Fruit fly (Drosophila melanogaster): ENCODE results near the gene ex.

The ex gene

DNA sequence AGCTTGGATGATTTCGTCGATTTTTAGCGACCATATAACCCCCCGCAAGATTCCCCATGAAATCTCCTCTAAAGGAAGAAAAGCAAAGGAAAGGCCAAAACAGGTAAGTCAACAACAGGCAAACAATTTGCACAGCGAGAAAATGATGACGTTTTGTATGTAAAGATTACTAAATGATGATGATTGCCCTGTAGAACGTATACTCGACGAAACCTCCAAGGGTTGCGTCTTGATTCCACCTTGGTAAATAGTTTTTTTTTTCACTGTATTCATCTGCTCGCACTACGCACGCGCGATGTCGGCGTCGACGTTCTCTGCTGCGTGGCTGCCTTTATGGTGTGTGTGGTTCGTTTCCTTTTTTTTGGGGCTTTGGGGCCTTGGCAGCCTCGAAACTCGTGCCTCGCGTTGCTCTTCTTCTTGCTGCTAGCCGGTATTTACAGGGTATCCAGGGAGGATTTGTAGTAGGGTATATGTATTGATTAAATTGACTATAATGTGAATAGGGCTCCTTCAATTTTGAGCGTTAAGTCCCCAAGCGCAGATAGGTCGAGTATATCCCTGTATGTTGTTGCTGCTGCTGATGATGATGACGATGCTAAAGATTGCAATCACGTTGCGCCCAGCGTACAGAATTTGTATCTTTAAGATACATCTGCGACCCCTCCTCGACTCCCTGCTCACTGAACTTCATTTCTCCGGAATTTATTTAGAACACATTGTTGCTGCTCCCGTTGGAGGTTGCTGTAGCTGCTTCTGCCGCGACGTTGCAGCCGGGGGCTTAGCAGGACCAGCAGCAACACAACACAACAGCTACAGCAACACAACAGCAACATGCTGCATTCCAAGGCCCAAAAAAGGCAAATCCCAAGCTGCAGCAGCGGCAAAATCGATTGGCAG, 3.4 kb upstream of the ex start (continued):
- TF ChIP-seq Stat92E (GFP tag; optimal IDR thresholded peaks at IDR 0.05) (no peak), bsh (GFP tag; optimal IDR thresholded peaks at IDR 0.05) (peak; percentile 30 to 74), CG10543 (GFP tag; optimal IDR thresholded peaks at IDR 0.05) (no peak), CG3065 (GFP tag; optimal IDR thresholded peaks at IDR 0.05) (no peak), CG7786 (GFP tag; optimal IDR thresholded peaks at IDR 0.05) (peak; percentile 43), nom (GFP tag; optimal IDR thresholded peaks at IDR 0.05) (peak; percentile 94), Dad (GFP tag; optimal IDR thresholded peaks at IDR 0.05) (no peak), Dref (GFP tag; IDR thresholded peaks at IDR 0.05) (no peak), CG10654 (GFP tag; optimal IDR thresholded peaks at IDR 0.05) (no peak), Pdp1 (GFP tag; optimal IDR thresholded peaks at IDR 0.05) (peak in 1 of 2 experiments; percentile 13), corto (GFP tag; optimal IDR thresholded peaks at IDR 0.05) (peak; percentile 92), CG2712 (tag; optimal IDR thresholded peaks at IDR 0.05) (peak; percentile 6), prd (optimal IDR thresholded peaks at IDR 0.05) (no peak), prd (GFP tag; IDR thresholded peaks at IDR 0.05) (peak; percentile 62), CG3407 (GFP tag; optimal IDR thresholded peaks at IDR 0.05) (no peak), slou (GFP tag; optimal IDR thresholded peaks at IDR 0.05) (no peak), CG1832 (GFP tag; optimal IDR thresholded peaks at IDR 0.05) (no peak), odd (GFP tag; optimal IDR thresholded peaks at IDR 0.05) (no peak), Ptx1 (GFP tag; IDR thresholded peaks at IDR 0.05) (0 out of 2 replicates have a peak, but pooled peaks have one; percentile 24), sna (GFP tag; IDR thresholded peaks at IDR 0.05; ENCODE audit: partially characterized antibody) (no peak), Xrp1 (GFP tag; IDR thresholded peaks at IDR 0.05) (peak; percentile 71), CG2129 (GFP tag; IDR thresholded peaks at IDR 0.05; ENCODE audit: partially characterized antibody) (no peak), CG10979 (tag; optimal IDR thresholded peaks at IDR 0.05) (peak; percentile 47), trem (tag; optimal IDR thresholded peaks at IDR 0.05) (no peak), mirr (GFP tag; optimal IDR thresholded peaks at IDR 0.05) (no peak), CTCF (GFP tag; optimal IDR thresholded peaks at IDR 0.05) (no peak), CG4424 (GFP tag; optimal IDR thresholded peaks at IDR 0.05) (peak; percentile 22), Trl (optimal IDR thresholded peaks at IDR 0.05) (no peak), Trl (GFP tag; optimal IDR thresholded peaks at IDR 0.05) (no peak), CG10565 (GFP tag; optimal IDR thresholded peaks at IDR 0.05) (no peak), CG17359 (tag; optimal IDR thresholded peaks at IDR 0.05) (no peak), ro (GFP tag; IDR thresholded peaks at IDR 0.05) (no peak), CG8388 (GFP tag; optimal IDR thresholded peaks at IDR 0.05) (no peak), CG6854 (GFP tag; optimal IDR thresholded peaks at IDR 0.05) (no peak), Mes4 (GFP tag; optimal IDR thresholded peaks at IDR 0.05) (no peak), amos (GFP tag; IDR thresholded peaks at IDR 0.05; ENCODE audit: partially characterized antibody) (no peak), CG14441 (GFP tag; IDR thresholded peaks at IDR 0.05) (no peak), CG16815 (GFP tag; optimal IDR thresholded peaks at IDR 0.05) (peak; percentile 16), ewg (GFP tag; optimal IDR thresholded peaks at IDR 0.05) (peak; percentile 20), nau (GFP tag; optimal IDR thresholded peaks at IDR 0.05) (no peak), Scr (GFP tag; IDR thresholded peaks at IDR 0.05; ENCODE audit: partially characterized antibody) (no peak), ci (GFP tag; IDR thresholded peaks at IDR 0.05) (peak; percentile 66; the same call in 1 of the 3 replicates), Max (GFP tag; optimal IDR thresholded peaks at IDR 0.05) (no peak), CG16813 (GFP tag; IDR thresholded peaks at IDR 0.05; ENCODE audit: partially characterized antibody) (no peak), CG5180 (GFP tag; optimal IDR thresholded peaks at IDR 0.05) (no peak), CG1024 (GFP tag; IDR thresholded peaks at IDR 0.05) (no peak), gem (tag; optimal IDR thresholded peaks at IDR 0.05) (peak; percentile 49), sisA (GFP tag; IDR thresholded peaks at IDR 0.05) (peak; percentile 35), gcm2 (GFP tag; optimal IDR thresholded peaks at IDR 0.05) (no peak)
